Fruit fly (Drosophila melanogaster) whole organism, embryonic: ENCODE data around the gene THADA.
A peak's percentile ranks its signal among the peaks of the same experiment; 100 is the strongest.

Source experiments
- Adf1 ChIP-seq: fragments of 200-800 bp; sonication (Bioruptor generic); IDR thresholded peaks from 2 replicates; pipeline ENCODE4 v1.3.6; 2022; ENCODE audit warnings: missing biosample characterization, missing genetic modification characterization
- CG10543 ChIP-seq: fragments of 200-800 bp; sonication (Bioruptor generic); optimal IDR thresholded peaks from 3 replicates; lab custom pipeline; 2017; ENCODE audit warnings: missing biosample characterization, mild to moderate bottlenecking, missing genetic modification characterization, moderate library complexity
- CG12155 ChIP-seq: fragments of 200-800 bp; sonication (Bioruptor generic); optimal IDR thresholded peaks from 3 replicates; lab custom pipeline; 2016; ENCODE audit warnings: missing biosample characterization, missing genetic modification characterization
- CG12769 ChIP-seq: fragments of 200-800 bp; sonication (Bioruptor generic); optimal IDR thresholded peaks from 2 replicates; lab custom pipeline; 2019; ENCODE audit warnings: missing biosample characterization, mild to moderate bottlenecking, missing genetic modification characterization, moderate library complexity
- CG13296 ChIP-seq: fragments of 200-800 bp; sonication (Bioruptor generic); optimal IDR thresholded peaks from 3 replicates; lab custom pipeline; 2018; ENCODE audit warnings: missing biosample characterization, mild to moderate bottlenecking, missing genetic modification characterization
- CG14710 ChIP-seq: fragments of 200-800 bp; sonication (Bioruptor generic); optimal IDR thresholded peaks from 3 replicates; lab custom pipeline; 2019; ENCODE audit warnings: missing biosample characterization, mild to moderate bottlenecking, missing genetic modification characterization, moderate library complexity
- CG1647 ChIP-seq: fragments of 200-800 bp; sonication (Bioruptor generic); optimal IDR thresholded peaks from 3 replicates; lab custom pipeline; 2016; ENCODE audit warnings: missing biosample characterization, missing genetic modification characterization
- CG3163 ChIP-seq: fragments of 200-800 bp; sonication (Bioruptor generic); optimal IDR thresholded peaks from 3 replicates; lab custom pipeline; 2016; ENCODE audit warnings: missing biosample characterization, missing genetic modification characterization
- CG32767 ChIP-seq: fragments of 200-800 bp; sonication (Bioruptor generic); IDR thresholded peaks from 2 replicates; pipeline ENCODE4 v1.3.6; 2022; ENCODE audit warnings: missing biosample characterization, missing genetic modification characterization
- CG5180 ChIP-seq: fragments of 200-800 bp; sonication (Bioruptor generic); optimal IDR thresholded peaks from 3 replicates; lab custom pipeline; 2017; ENCODE audit warnings: missing biosample characterization, missing genetic modification characterization, mild to moderate bottlenecking, moderate library complexity, missing genetic modification reagents
- CG6654 ChIP-seq: fragments of 200-800 bp; sonication (Bioruptor generic); optimal IDR thresholded peaks from 2 replicates; lab custom pipeline; 2017; ENCODE audit warnings: missing biosample characterization, mild to moderate bottlenecking, missing genetic modification characterization
- CG6854 ChIP-seq: fragments of 200-800 bp; sonication (Bioruptor generic); optimal IDR thresholded peaks from 3 replicates; lab custom pipeline; 2017; ENCODE audit warnings: missing biosample characterization, mild to moderate bottlenecking, missing genetic modification characterization
- CG7556 ChIP-seq: fragments of 200-800 bp; sonication (Bioruptor generic); optimal IDR thresholded peaks from 2 replicates; lab custom pipeline; 2017; ENCODE audit warnings: missing biosample characterization, mild to moderate bottlenecking, missing genetic modification characterization
- CG8290 ChIP-seq, 3 experiments: fragments of 200-800 bp; sonication (Bioruptor generic); optimal IDR thresholded peaks; 2 replicates each; lab custom pipeline; 2016 to 2019; ENCODE audit warnings: missing biosample characterization in 3 of 3, missing genetic modification characterization in 3 of 3, mild to moderate bottlenecking in 2 of 3, moderate library complexity in 1 of 3
- CG8765 ChIP-seq: fragments of 200-800 bp; sonication (Bioruptor generic); IDR thresholded peaks from 2 replicates; pipeline ENCODE4 v1.3.6; 2022; ENCODE audit warnings: missing biosample characterization, missing genetic modification characterization
- CrebB ChIP-seq: fragments of 200-800 bp; sonication (Bioruptor generic); optimal IDR thresholded peaks from 3 replicates; lab custom pipeline; 2018; ENCODE audit warnings: missing biosample characterization, mild to moderate bottlenecking, missing genetic modification characterization
- Deaf1 ChIP-seq: fragments of 200-800 bp; optimal IDR thresholded peaks from 3 replicates; lab custom pipeline; 2019; ENCODE audit warnings: missing biosample characterization, mild to moderate bottlenecking, missing genetic modification characterization, moderate library complexity
- Dll ChIP-seq: fragments of 200-800 bp; sonication (Bioruptor generic); IDR thresholded peaks from 4 replicates; pipeline ENCODE4 v1.3.6; 2022; ENCODE audit warnings: missing biosample characterization, missing genetic modification characterization; ENCODE audit not compliant: partially characterized antibody
- Drgx ChIP-seq: fragments of 200-800 bp; sonication (Bioruptor generic); IDR thresholded peaks from 2 replicates; pipeline ENCODE4 v1.3.6; 2022; ENCODE audit warnings: missing biosample characterization, missing genetic modification characterization
- Eip74EF ChIP-seq, 2 experiments: fragments of 200-800 bp in 1 of 2; fragments of >200 bp in 1 of 2; sonication (Bioruptor generic) in 1 of 2; optimal IDR thresholded peaks; 2 replicates each; lab custom pipeline; 2017 to 2019; ENCODE audit warnings: missing biosample characterization in 2 of 2, missing genetic modification characterization in 2 of 2, mild to moderate bottlenecking in 1 of 2, moderate library complexity in 1 of 2
- HmgD ChIP-seq: fragments of 200-800 bp; sonication (Bioruptor generic); optimal IDR thresholded peaks from 3 replicates; lab custom pipeline; 2016; ENCODE audit warnings: missing biosample characterization, missing genetic modification characterization
- Hmr ChIP-seq: fragments of 200-800 bp; sonication (Bioruptor generic); optimal IDR thresholded peaks from 3 replicates; lab custom pipeline; 2017; ENCODE audit warnings: mild to moderate bottlenecking, missing biosample characterization, missing genetic modification reagents, missing genetic modification characterization
- Hr51 ChIP-seq, 2 experiments: fragments of 200-800 bp; sonication (Bioruptor generic); optimal IDR thresholded peaks; 2 replicates in 1 of 2; 3 replicates in 1 of 2; lab custom pipeline; 2016 to 2018; ENCODE audit warnings: missing biosample characterization in 2 of 2, missing genetic modification characterization in 2 of 2, mild to moderate bottlenecking in 1 of 2, moderate library complexity in 1 of 2
- Jarid2 ChIP-seq: fragments of 200-800 bp; sonication (Bioruptor generic); optimal IDR thresholded peaks from 3 replicates; lab custom pipeline; 2017; ENCODE audit warnings: mild to moderate bottlenecking, missing biosample characterization, missing genetic modification reagents, missing genetic modification characterization
- Nf-YB ChIP-seq: fragments of 200-800 bp; sonication (Bioruptor generic); optimal IDR thresholded peaks from 3 replicates; lab custom pipeline; 2019; ENCODE audit warnings: missing biosample characterization, mild to moderate bottlenecking, missing genetic modification characterization, moderate library complexity
- Opbp ChIP-seq: fragments of 200-800 bp; sonication (Bioruptor generic); IDR thresholded peaks from 3 replicates; pipeline ENCODE4 v1.3.6; 2022; ENCODE audit warnings: missing biosample characterization, missing genetic modification characterization; ENCODE audit not compliant: partially characterized antibody
- Vsx1 ChIP-seq: fragments of 200-800 bp; sonication (Bioruptor generic); optimal IDR thresholded peaks from 2 replicates; lab custom pipeline; 2017; ENCODE audit warnings: missing biosample characterization, mild to moderate bottlenecking, missing genetic modification characterization, missing genetic modification reagents
- abd-A ChIP-seq: fragments of 200-800 bp; sonication (Bioruptor generic); optimal IDR thresholded peaks from 3 replicates; lab custom pipeline; 2019; ENCODE audit warnings: missing biosample characterization, mild to moderate bottlenecking, missing genetic modification characterization, moderate library complexity
- amos ChIP-seq: fragments of 200-800 bp; sonication (Bioruptor generic); IDR thresholded peaks from 2 replicates; pipeline ENCODE4 v1.3.6; 2022; ENCODE audit warnings: missing biosample characterization, missing genetic modification characterization; ENCODE audit not compliant: partially characterized antibody
- chinmo ChIP-seq: fragments of 200-800 bp; sonication (Bioruptor generic); IDR thresholded peaks from 4 replicates; pipeline ENCODE4 v1.3.6; 2022; ENCODE audit warnings: missing biosample characterization, missing genetic modification characterization; ENCODE audit not compliant: partially characterized antibody
- ci ChIP-seq: fragments of 200-800 bp; sonication (Bioruptor generic); IDR thresholded peaks from 3 replicates; pipeline ENCODE4 v1.3.6; 2022; ENCODE audit warnings: missing biosample characterization, missing genetic modification characterization
- dmrt99B ChIP-seq: fragments of 200-800 bp; sonication (Bioruptor generic); optimal IDR thresholded peaks from 2 replicates; lab custom pipeline; 2018; ENCODE audit warnings: missing biosample characterization, mild to moderate bottlenecking, missing genetic modification characterization, moderate library complexity
- hkb ChIP-seq, 2 experiments: fragments of 200-800 bp in 1 of 2; fragments of >200 bp in 1 of 2; sonication (Bioruptor generic) in 1 of 2; IDR thresholded peaks in 1 of 2; optimal IDR thresholded peaks in 1 of 2; 2 replicates each; pipeline versions ENCODE4 v1.3.6 to Lab custom; 2017 to 2022; ENCODE audit warnings: missing biosample characterization in 1 of 2, missing genetic modification characterization in 1 of 2
- ken ChIP-seq: fragments of 200-800 bp; sonication (Bioruptor generic); IDR thresholded peaks from 3 replicates; pipeline ENCODE4 v1.3.6; 2022; ENCODE audit warnings: missing biosample characterization, missing genetic modification characterization
- lov ChIP-seq, 2 experiments: fragments of 200-800 bp in 1 of 2; fragments of >200 bp in 1 of 2; sonication (Bioruptor generic) in 1 of 2; IDR thresholded peaks in 1 of 2; optimal IDR thresholded peaks in 1 of 2; 2 replicates in 1 of 2; 3 replicates in 1 of 2; pipeline versions ENCODE4 v1.3.6 to Lab custom; 2017 to 2022; ENCODE audit warnings: missing biosample characterization in 1 of 2, missing genetic modification characterization in 1 of 2
- nerfin-1 ChIP-seq: fragments of 200-800 bp; sonication (Bioruptor generic); optimal IDR thresholded peaks from 3 replicates; lab custom pipeline; 2019; ENCODE audit warnings: missing biosample characterization, mild to moderate bottlenecking, missing genetic modification characterization, moderate library complexity
- nerfin-2 ChIP-seq: fragments of 200-800 bp; sonication (Bioruptor generic); IDR thresholded peaks from 2 replicates; pipeline ENCODE4 v1.3.6; 2022; ENCODE audit warnings: missing biosample characterization, missing genetic modification characterization; ENCODE audit not compliant: partially characterized antibody
- nom ChIP-seq: fragments of 200-800 bp; sonication (Bioruptor generic); optimal IDR thresholded peaks from 2 replicates; lab custom pipeline; 2017; ENCODE audit warnings: missing biosample characterization, missing genetic modification characterization, mild to moderate bottlenecking, moderate library complexity, missing genetic modification reagents
- otp ChIP-seq: fragments of 200-800 bp; sonication (Bioruptor generic); IDR thresholded peaks from 3 replicates; pipeline ENCODE4, ENCODE4 v1.3.6; 2022; ENCODE audit warnings: missing biosample characterization, missing genetic modification characterization
- pros ChIP-seq: fragments of 200-800 bp; sonication (Bioruptor generic); optimal IDR thresholded peaks from 3 replicates; lab custom pipeline; 2019; ENCODE audit warnings: missing biosample characterization, mild to moderate bottlenecking, missing genetic modification characterization, moderate library complexity
- sd ChIP-seq: fragments of 200-800 bp; sonication (Bioruptor generic); optimal IDR thresholded peaks from 3 replicates; lab custom pipeline; 2018; ENCODE audit warnings: missing biosample characterization, mild to moderate bottlenecking, missing genetic modification characterization, moderate library complexity
- sens ChIP-seq: fragments of 200-800 bp; sonication (Bioruptor generic); peaks from one replicate; lab custom pipeline; 2016; ENCODE audit warnings: missing biosample characterization, missing genetic modification characterization
- unpg ChIP-seq: fragments of 200-800 bp; sonication (Bioruptor generic); optimal IDR thresholded peaks from 3 replicates; lab custom pipeline; 2018; ENCODE audit warnings: missing biosample characterization, mild to moderate bottlenecking, missing genetic modification characterization, moderate library complexity
- yki ChIP-seq: fragments of >200 bp; optimal IDR thresholded peaks from 3 replicates; lab custom pipeline; 2018

The THADA gene

DNA sequence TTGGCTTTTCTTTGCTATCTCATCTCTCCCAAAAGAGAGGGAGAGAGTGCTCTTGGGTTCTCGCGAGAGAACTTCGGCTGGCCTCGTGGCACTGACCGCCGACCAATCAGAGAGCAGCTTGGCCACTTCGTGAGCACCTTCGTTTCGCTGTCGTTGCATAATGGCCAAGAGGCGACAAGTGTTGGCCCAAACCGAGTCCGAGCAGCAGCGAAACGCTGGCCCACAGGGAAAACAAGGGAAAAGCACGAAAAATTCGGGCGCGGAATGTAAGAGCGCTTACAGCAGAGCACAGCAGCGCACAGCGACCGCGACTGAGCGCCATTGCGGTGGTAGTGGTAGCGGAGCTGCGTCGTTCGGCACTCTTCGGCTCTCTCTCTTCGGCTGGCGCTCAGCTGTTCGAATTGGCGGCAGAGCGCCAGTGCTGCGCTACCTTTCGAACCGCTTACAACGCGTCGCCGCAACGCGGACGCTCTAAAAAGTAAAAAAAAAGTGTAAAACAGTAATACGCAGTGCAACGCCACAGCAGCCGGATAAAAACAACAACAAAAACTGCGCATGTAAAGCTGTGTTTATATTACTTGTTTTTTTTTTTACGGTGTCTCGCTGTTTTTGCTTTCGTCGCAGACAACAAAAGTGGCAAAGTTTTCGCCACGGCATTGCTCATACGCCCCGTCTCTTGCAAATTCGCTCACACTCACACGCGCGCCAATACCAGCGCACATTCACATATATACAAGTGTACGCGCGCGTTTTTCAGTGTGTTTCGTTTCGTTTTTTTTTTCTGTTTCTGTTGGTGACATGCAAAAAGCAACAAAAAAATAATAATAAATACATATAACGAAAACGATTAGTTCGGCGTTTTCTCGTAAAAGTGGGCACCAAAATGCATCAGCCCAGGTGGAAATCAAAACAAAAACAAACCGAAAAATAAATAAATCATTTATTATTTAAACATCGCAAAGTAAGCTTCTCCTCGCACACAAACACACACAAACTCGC lies 21.9 kb upstream of the THADA start (continued):
- TF ChIP-seq yki (lab: Kevin White, UChicago) (peak; percentile 30), pros (GFP tag; lab: Kevin White, UChicago) (peak; percentile 79), Vsx1 (GFP tag; lab: Kevin White, UChicago) (no peak), Drgx (GFP tag; lab: Robert Waterston, UW) (peak; percentile 81), ci (0 out of 3 replicates have a peak, but pooled peaks have one; percentile 46), amos (peak; percentile 42; the same call in 1 of the 2 replicates), CG10543 (peak; percentile 83), nom (GFP tag; lab: Kevin White, UChicago) (peak; percentile 79), CG6854 (no peak), CG13296 (peak; percentile 1), CG12155 (GFP tag; lab: Kevin White, UChicago) (no peak), Jarid2 (GFP tag; lab: Kevin White, UChicago) (peak; percentile 97), Dll (peak; percentile 63; the same call in 2 of the 4 replicates), sd (peak; percentile 94), otp (GFP tag; lab: Robert Waterston, UW) (0 out of 3 replicates have a peak, but pooled peaks have one; percentile 5), CG5180 (GFP tag; lab: Kevin White, UChicago) (peak; percentile 69), hkb (optimal IDR thresholded peaks at IDR 0.05; lab: Kevin White, UChicago) (no peak), hkb (GFP tag; IDR thresholded peaks at IDR 0.05; lab: Robert Waterston, UW) (peak; percentile 28; the same call in 1 of the 2 replicates), CG6654 (GFP tag; lab: Kevin White, UChicago) (no peak), HmgD (GFP tag; lab: Kevin White, UChicago) (no peak), unpg (GFP tag; lab: Kevin White, UChicago) (no peak), CG8765 (GFP tag; lab: Robert Waterston, UW) (0 out of 2 replicates have a peak, but pooled peaks have one; percentile 13), Eip74EF (GFP tag; optimal IDR thresholded peaks at IDR 0.05; lab: Kevin White, UChicago) (peak in 1 of 2 experiments; percentile 33), CG12769 (tag; lab: Kevin White, UChicago) (peak; percentile 91), Nf-YB (GFP tag; lab: Kevin White, UChicago) (peak; percentile 97), Hmr (peak; percentile 32), CG7556 (peak; percentile 27), chinmo (GFP tag; lab: Robert Waterston, UW) (peak; percentile 92), nerfin-2 (GFP tag; lab: Robert Waterston, UW) (no peak), nerfin-1 (tag; lab: Kevin White, UChicago) (peak; percentile 8), Opbp (0 out of 3 replicates have a peak, but pooled peaks have one; percentile 10), CG1647 (GFP tag; lab: Kevin White, UChicago) (no peak), CG8290 (GFP tag; optimal IDR thresholded peaks at IDR 0.05; lab: Kevin White, UChicago) (no peak), CG8290 (tag; optimal IDR thresholded peaks at IDR 0.05; lab: Kevin White, UChicago) (peak in 1 of 2 experiments; percentile 24), Hr51 (GFP tag; optimal IDR thresholded peaks at IDR 0.05; lab: Kevin White, UChicago) (peak in 1 of 2 experiments; percentile 1), lov (optimal IDR thresholded peaks at IDR 0.05; lab: Kevin White, UChicago) (no peak), lov (GFP tag; IDR thresholded peaks at IDR 0.05; lab: Robert Waterston, UW) (peak; percentile 22; the same call in 1 of the 3 replicates), sens (GFP tag; lab: Kevin White, UChicago) (peak; percentile 67), ken (GFP tag; lab: Robert Waterston, UW) (0 out of 3 replicates have a peak, but pooled peaks have one; percentile 37), dmrt99B (tag; lab: Kevin White, UChicago) (peak; percentile 7), Deaf1 (tag; lab: Kevin White, UChicago) (peak; percentile 99), CG32767 (no peak), Adf1 (peak; percentile 94), CrebB (tag; lab: Kevin White, UChicago) (peak; percentile 25), abd-A (peak; percentile 44), CG3163 (GFP tag; lab: Kevin White, UChicago) (peak; percentile 89), CG14710 (tag; lab: Kevin White, UChicago) (no peak)
